Fruit fly (Drosophila melanogaster): ENCODE data around the gene CG10663.

DNA sequence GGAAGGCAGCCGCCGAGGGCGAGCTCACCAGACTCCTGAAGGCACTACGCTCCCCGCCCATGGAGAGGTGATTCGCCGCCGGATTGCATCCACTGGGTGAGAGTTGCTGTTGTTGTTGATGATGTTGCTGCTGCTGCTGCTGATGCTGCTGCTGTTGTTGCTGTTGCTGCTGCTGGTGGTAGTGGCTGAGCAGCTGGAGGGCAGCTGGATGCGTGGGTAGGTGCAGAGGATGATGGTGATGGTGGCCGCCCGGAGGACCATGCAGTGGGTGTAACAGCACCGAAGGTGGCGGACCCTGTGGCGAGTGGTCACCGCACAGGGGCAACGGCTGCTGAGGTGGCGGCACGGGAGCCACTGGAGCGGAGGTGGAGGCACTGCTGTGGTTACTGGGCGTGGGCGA lies 21.3 kb downstream of the CG10663 start:
- no peak for TF ChIP-seq Met (GFP tag; optimal IDR thresholded peaks at IDR 0.05)
- TF ChIP-seq CG11762 (GFP tag; optimal IDR thresholded peaks at IDR 0.05; ENCODE audit: insufficient read depth), result no peak
